Worm (Caenorhabditis elegans) whole organism, late embryonic: ENCODE results near the gene srh-182.

Experiments
- ceh-19 ChIP-seq: fragments of 200-800 bp; sonication (Bioruptor generic); optimal IDR thresholded peaks from 2 replicates; lab custom pipeline; 2018; ENCODE audit warnings: mild to moderate bottlenecking, missing genetic modification characterization, missing compliant biosample characterization
- ceh-30 ChIP-seq: fragments of 150-350 bp; optimal IDR thresholded peaks from 2 replicates; lab custom pipeline; 2014; ENCODE audit warnings: missing biosample characterization, missing genetic modification characterization
- fax-1 ChIP-seq: sonication (generic microtip); optimal IDR thresholded peaks from 2 replicates; lab custom pipeline; 2016; ENCODE audit warnings: missing genotype, missing genetic modification characterization, missing compliant biosample characterization
- gmeb-2 ChIP-seq: sonication (generic microtip); optimal IDR thresholded peaks from 2 replicates; lab custom pipeline; 2016; ENCODE audit warnings: missing genetic modification characterization, inconsistent platforms, missing compliant biosample characterization
- hlh-15 ChIP-seq: sonication (generic microtip); optimal IDR thresholded peaks from 2 replicates; lab custom pipeline; 2016; ENCODE audit warnings: missing genetic modification characterization, missing compliant biosample characterization
- pqm-1 ChIP-seq: sonication (generic microtip); optimal IDR thresholded peaks from 2 replicates; lab custom pipeline; 2016; ENCODE audit warnings: missing genetic modification characterization, missing compliant biosample characterization

ce11 chrV:18516496-18516895 is 43.2 kb upstream of the srh-182 start, which contains the start of gene hmit-1.1:
- no peak for TF ChIP-seq hlh-15 (tag; lab: Kevin White, UChicago)
- no peak for TF ChIP-seq fax-1 (tag; lab: Kevin White, UChicago)
- TF ChIP-seq pqm-1 (tag; lab: Kevin White, UChicago): peak; percentile 2
- TF ChIP-seq ceh-30: no peak
- no peak for TF ChIP-seq ceh-19 (GFP tag; lab: Kevin White, UChicago)
- TF ChIP-seq gmeb-2 (tag; lab: Kevin White, UChicago): no peak
